Worm (Caenorhabditis elegans): ENCODE results near the gene T25B2.3.

The T25B2.3 gene

DNA sequence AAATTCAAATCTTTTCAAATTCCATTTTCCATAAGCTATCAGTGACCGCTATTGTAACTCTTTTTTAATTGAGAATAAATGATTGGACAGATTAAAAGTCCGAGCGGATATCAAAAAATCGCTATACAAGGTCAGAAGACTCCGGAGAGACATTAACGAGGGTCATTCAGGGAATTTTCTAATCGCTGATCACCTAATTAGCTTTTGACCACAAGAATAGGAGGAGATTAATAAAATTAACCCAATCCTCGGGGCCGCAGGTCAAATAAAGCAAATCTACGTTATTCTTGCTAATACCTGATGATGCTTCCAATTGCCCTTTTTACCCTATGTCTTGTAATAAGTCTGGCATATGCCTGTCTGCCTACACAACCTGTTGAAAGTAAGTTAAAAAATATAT is 2.3 kb upstream of the T25B2.3 start, which contains the start of gene T25B2.1:
TSS of gene T25B2.1 (plus strand) at position 301 of the 400 bp plus-strand sequence.
- TF ChIP-seq pax-3 (tag; optimal IDR thresholded peaks at IDR 0.05) = no peak
- no peak for TF ChIP-seq hlh-17 (GFP tag; optimal IDR thresholded peaks at IDR 0.05; ENCODE audit: borderline replicate concordance)
- TF ChIP-seq lin-14 (GFP tag; optimal IDR thresholded peaks at IDR 0.05) = no peak
- TF ChIP-seq unc-130 (tag; optimal IDR thresholded peaks at IDR 0.05) = no peak
- no peak for TF ChIP-seq sup-37 (GFP tag; optimal IDR thresholded peaks at IDR 0.05)
- TF ChIP-seq snu-23 (GFP tag; optimal IDR thresholded peaks at IDR 0.05) = no peak
- TF ChIP-seq lsy-2 (tag; optimal IDR thresholded peaks at IDR 0.05) = no peak
- TF ChIP-seq pqm-1 (tag; optimal IDR thresholded peaks at IDR 0.05) = no peak
- TF ChIP-seq nhr-11 (tag; optimal IDR thresholded peaks at IDR 0.05) = no peak
- TF ChIP-seq mab-9 (GFP tag; IDR thresholded peaks at IDR 0.05) = no peak
- no peak for TF ChIP-seq ceh-88 (GFP tag; IDR thresholded peaks at IDR 0.05)
- TF ChIP-seq lir-3 (tag; optimal IDR thresholded peaks at IDR 0.05; ENCODE audit: poor library complexity) = no peak

DNA sequence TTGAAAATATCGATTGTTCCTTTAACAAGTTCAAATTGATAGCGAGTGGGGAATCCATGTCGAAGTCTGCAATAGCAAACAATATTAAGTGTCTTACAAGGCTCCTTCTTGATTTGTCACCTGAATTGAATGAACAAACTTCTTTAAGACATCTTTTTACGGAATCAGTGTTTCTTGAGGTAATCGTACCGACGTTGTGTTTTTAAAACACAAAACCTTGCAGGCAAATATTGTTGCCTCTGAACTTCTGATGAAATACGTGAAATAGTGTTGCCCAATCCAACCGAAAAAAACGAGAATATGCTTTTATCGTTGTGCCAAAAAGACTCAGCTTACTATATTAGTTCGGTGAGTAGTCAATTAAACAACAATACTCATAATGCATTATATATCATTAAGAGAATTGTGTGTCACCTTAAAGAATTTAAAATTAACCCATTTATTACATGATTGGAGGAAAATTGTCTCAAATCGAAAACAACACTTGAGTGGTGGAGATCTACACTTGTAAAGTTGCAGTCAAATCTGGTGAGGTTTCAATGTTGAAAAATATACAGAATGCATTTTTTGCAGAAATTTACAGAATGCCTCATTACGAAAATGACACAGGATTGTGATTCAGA is 2.1 kb downstream of the T25B2.3 start, which contains the start of the genes T25B2.4 and T13C5.3:
TSS of gene T25B2.4 (plus strand) at position 301 of the 623 bp plus-strand sequence.
TSS of gene T13C5.3 (plus strand) at position 573 of the 623 bp plus-strand sequence.
- no peak for TF ChIP-seq lin-15B (tag; optimal IDR thresholded peaks at IDR 0.05)
- no peak for TF ChIP-seq vab-15 (tag; optimal IDR thresholded peaks at IDR 0.05)
- no peak for TF ChIP-seq snu-23 (GFP tag; optimal IDR thresholded peaks at IDR 0.05)
- TF ChIP-seq efl-1 (optimal IDR thresholded peaks at IDR 0.05) = no peak
- no peak for TF ChIP-seq efl-1 (GFP tag; optimal IDR thresholded peaks at IDR 0.05 in 1 of 2)
- TF ChIP-seq mab-9 (GFP tag; IDR thresholded peaks at IDR 0.05) = no peak
- TF ChIP-seq lin-39 (tag; optimal IDR thresholded peaks at IDR 0.05) = no peak

ce11 chrX:6178989-6179388 is 3.1 kb downstream of the T25B2.3 start:
- no peak for TF ChIP-seq mef-2 (tag; optimal IDR thresholded peaks at IDR 0.05)
- TF ChIP-seq blmp-1 (tag; optimal IDR thresholded peaks at IDR 0.05) = peak; percentile 89
- no peak for TF ChIP-seq nhr-20 (tag; optimal IDR thresholded peaks at IDR 0.05)
- no peak for TF ChIP-seq fkh-8 (tag; optimal IDR thresholded peaks at IDR 0.05)
- TF ChIP-seq grh-1 (GFP tag; IDR thresholded peaks at IDR 0.05) = no peak
- peak in 1 of 6 experiments; percentile 19 for TF ChIP-seq elt-3 (tag; optimal IDR thresholded peaks at IDR 0.05)
- no peak for TF ChIP-seq ceh-8 (GFP tag; optimal IDR thresholded peaks at IDR 0.05)

DNA sequence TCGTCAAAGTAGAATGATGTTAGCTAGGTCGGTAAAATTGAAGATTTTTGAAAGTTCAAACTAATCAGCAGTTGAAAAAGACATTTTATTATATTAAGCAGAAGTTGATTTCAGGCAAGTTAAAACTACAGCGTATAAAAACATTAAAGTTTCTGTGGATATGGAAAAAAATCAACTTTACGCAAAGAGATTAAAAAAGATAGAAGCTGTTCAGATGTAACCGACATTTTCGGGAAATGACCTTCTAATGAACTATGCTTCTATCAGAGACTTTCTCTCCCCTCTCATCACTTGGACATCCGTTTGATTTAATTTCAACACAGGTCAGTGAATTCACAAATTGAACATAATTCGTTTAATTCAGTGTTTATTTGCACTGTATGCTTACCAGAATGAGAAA is 4.4 kb downstream of the T25B2.3 start, which contains the start of gene T13C5.7:
TSS of gene T13C5.7 (plus strand) at position 301 of the 400 bp plus-strand sequence.
- TF ChIP-seq hlh-17 (GFP tag; optimal IDR thresholded peaks at IDR 0.05; ENCODE audit: borderline replicate concordance) (no peak), ztf-4 (tag; optimal IDR thresholded peaks at IDR 0.05) (no peak), alr-1 (tag; optimal IDR thresholded peaks at IDR 0.05; ENCODE audit: borderline replicate concordance) (no peak), blmp-1 (tag; optimal IDR thresholded peaks at IDR 0.05) (peak; percentile 33)

DNA sequence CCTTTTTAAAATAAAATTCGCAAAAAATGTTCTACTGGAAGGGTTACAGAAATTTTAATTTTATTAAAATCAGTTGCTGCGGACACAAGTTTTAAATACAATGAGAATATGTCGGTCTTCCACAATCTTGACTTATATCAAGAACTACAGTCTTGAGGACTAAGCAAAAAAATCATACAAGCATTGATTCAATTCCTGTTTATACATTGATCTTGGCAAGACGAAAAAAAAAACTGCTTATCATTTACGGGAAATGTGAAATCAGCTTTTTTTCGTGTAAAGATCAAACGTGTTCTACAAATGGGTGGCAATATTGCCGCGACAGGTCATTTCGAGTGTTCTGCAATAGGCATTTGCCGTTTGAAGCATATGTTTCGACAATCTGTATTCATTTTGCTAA is 8.8 kb downstream of the T25B2.3 start, which contains the start of gene T13C5.2:
TSS of gene T13C5.2 (plus strand) at position 301 of the 400 bp plus-strand sequence.
- no peak for TF ChIP-seq alr-1 (tag; optimal IDR thresholded peaks at IDR 0.05; ENCODE audit: borderline replicate concordance)
- TF ChIP-seq C16A3.4 (tag; optimal IDR thresholded peaks at IDR 0.05) = no peak
- no peak for TF ChIP-seq unc-130 (tag; optimal IDR thresholded peaks at IDR 0.05)

DNA sequence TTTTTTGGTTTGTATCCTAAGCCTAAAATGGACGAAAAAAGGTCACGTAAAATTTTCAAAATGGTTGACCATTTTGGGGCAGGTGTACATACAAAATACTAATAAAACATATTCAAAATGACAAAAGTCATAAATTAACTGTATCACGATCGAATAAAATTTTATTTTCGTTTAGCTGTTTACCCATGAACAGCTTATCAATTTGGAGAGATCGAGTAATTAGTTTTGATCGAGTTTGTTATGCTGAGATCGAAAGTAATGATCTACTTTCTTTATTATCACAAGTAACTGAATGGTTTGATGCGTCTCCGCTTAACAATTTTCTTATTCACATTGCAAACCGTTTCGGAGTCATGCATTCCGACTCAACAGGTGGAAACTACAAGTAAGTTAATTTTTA is 11.9 kb downstream of the T25B2.3 start, which contains the start of gene T13C5.10:
TSS of gene T13C5.10 (plus strand) at position 301 of the 400 bp plus-strand sequence.
- TF ChIP-seq grh-1 (GFP tag; IDR thresholded peaks at IDR 0.05) (no peak), nhr-84 (tag; optimal IDR thresholded peaks at IDR 0.05) (no peak), tlp-1 (tag; optimal IDR thresholded peaks at IDR 0.05) (no peak), lin-14 (GFP tag; optimal IDR thresholded peaks at IDR 0.05) (no peak), zag-1 (tag; optimal IDR thresholded peaks at IDR 0.05) (no peak), aha-1 (tag; optimal IDR thresholded peaks at IDR 0.05) (no peak), tbx-2 (tag; optimal IDR thresholded peaks at IDR 0.05) (no peak), ceh-88 (GFP tag; IDR thresholded peaks at IDR 0.05) (no peak), lin-13 (GFP tag; optimal IDR thresholded peaks at IDR 0.05) (no peak), snpc-4 (tag; optimal IDR thresholded peaks at IDR 0.05) (no peak), isw-1 (GFP tag; IDR thresholded peaks at IDR 0.05) (no peak), rnt-1 (tag; optimal IDR thresholded peaks at IDR 0.05) (no peak), lin-15B (tag; optimal IDR thresholded peaks at IDR 0.05) (no peak), F16B12.6 (tag; optimal IDR thresholded peaks at IDR 0.05) (no peak), nhr-77 (tag; optimal IDR thresholded peaks at IDR 0.05) (no peak), unc-130 (tag; optimal IDR thresholded peaks at IDR 0.05) (no peak), dsc-1 (tag; optimal IDR thresholded peaks at IDR 0.05) (no peak), sup-37 (GFP tag; optimal IDR thresholded peaks at IDR 0.05) (no peak)
